Fruit fly (Drosophila melanogaster): ENCODE results near the gene mbm.

The mbm gene

dm6 chr2L:246656-247340 is 26.7 kb downstream of the mbm start:
- TF ChIP-seq CG14711 (tag; optimal IDR thresholded peaks at IDR 0.05) (no peak), kay (GFP tag; ENCODE audit: borderline replicate concordance) (no peak), CG1620 (GFP tag; optimal IDR thresholded peaks at IDR 0.05) (no peak), Hr96 (GFP tag; optimal IDR thresholded peaks at IDR 0.05) (no peak), Mnt (GFP tag; optimal IDR thresholded peaks at IDR 0.05) (peak; percentile 78), toe (GFP tag; optimal IDR thresholded peaks at IDR 0.05) (no peak), bab1 (GFP tag; optimal IDR thresholded peaks at IDR 0.05) (no peak), cic (GFP tag; optimal IDR thresholded peaks at IDR 0.05) (peak; percentile 49), CG11617 (GFP tag; optimal IDR thresholded peaks at IDR 0.05) (peak; percentile 61), pad (GFP tag; optimal IDR thresholded peaks at IDR 0.05) (no peak), tj (GFP tag; optimal IDR thresholded peaks at IDR 0.05) (peak; percentile 68), ovo (GFP tag; optimal IDR thresholded peaks at IDR 0.05) (no peak), CG7045 (GFP tag; optimal IDR thresholded peaks at IDR 0.05) (peak; percentile 4), CG33017 (tag; optimal IDR thresholded peaks at IDR 0.05) (no peak), CG7101 (tag; optimal IDR thresholded peaks at IDR 0.05) (no peak), CG5204 (GFP tag; optimal IDR thresholded peaks at IDR 0.05) (no peak), CG12768 (GFP tag; optimal IDR thresholded peaks at IDR 0.05) (peak; percentile 21), cnc (optimal IDR thresholded peaks at IDR 0.05) (no peak), Clk (GFP tag; optimal IDR thresholded peaks at IDR 0.05) (no peak), Crg-1 (GFP tag; optimal IDR thresholded peaks at IDR 0.05) (peak; percentile 2)

- TF ChIP-seq Hr96 (GFP tag; optimal IDR thresholded peaks at IDR 0.05) (no peak), CG11617 (GFP tag; optimal IDR thresholded peaks at IDR 0.05) (no peak)
Measured at dm6 chr2L:244559-244958, 29.0 kb downstream of the mbm start.

- no peak for TF ChIP-seq CG12768 (GFP tag; optimal IDR thresholded peaks at IDR 0.05)
- TF ChIP-seq CG7045 (GFP tag; optimal IDR thresholded peaks at IDR 0.05) = no peak
Measured at dm6 chr2L:243819-244218, 29.7 kb downstream of the mbm start.

- no peak for TF ChIP-seq kay (GFP tag; ENCODE audit: borderline replicate concordance)
- TF ChIP-seq ovo (GFP tag; optimal IDR thresholded peaks at IDR 0.05) = no peak
- no peak for TF ChIP-seq cnc (optimal IDR thresholded peaks at IDR 0.05)
- TF ChIP-seq CG33017 (tag; optimal IDR thresholded peaks at IDR 0.05) = no peak
- TF ChIP-seq CG14711 (tag; optimal IDR thresholded peaks at IDR 0.05) = no peak
- no peak for TF ChIP-seq CG12768 (GFP tag; optimal IDR thresholded peaks at IDR 0.05)
- no peak for TF ChIP-seq toe (GFP tag; optimal IDR thresholded peaks at IDR 0.05)
- no peak for TF ChIP-seq CG1620 (GFP tag; optimal IDR thresholded peaks at IDR 0.05)
- TF ChIP-seq Clk (GFP tag; optimal IDR thresholded peaks at IDR 0.05) = no peak
- TF ChIP-seq CG5204 (GFP tag; optimal IDR thresholded peaks at IDR 0.05) = no peak
- no peak for TF ChIP-seq Crg-1 (GFP tag; optimal IDR thresholded peaks at IDR 0.05)
- TF ChIP-seq CG7045 (GFP tag; optimal IDR thresholded peaks at IDR 0.05) = no peak
- TF ChIP-seq CG11617 (GFP tag; optimal IDR thresholded peaks at IDR 0.05) = no peak
- TF ChIP-seq Hr96 (GFP tag; optimal IDR thresholded peaks at IDR 0.05) = no peak
Measured at dm6 chr2L:243123-243522, 30.4 kb downstream of the mbm start.

dm6 chr2L:241415-241814 is 32.1 kb downstream of the mbm start:
- TF ChIP-seq Crg-1 (GFP tag; optimal IDR thresholded peaks at IDR 0.05) (no peak), toe (GFP tag; optimal IDR thresholded peaks at IDR 0.05) (no peak), cic (GFP tag; optimal IDR thresholded peaks at IDR 0.05) (no peak), bab1 (GFP tag; optimal IDR thresholded peaks at IDR 0.05) (no peak), CG14711 (tag; optimal IDR thresholded peaks at IDR 0.05) (no peak), CG7101 (tag; optimal IDR thresholded peaks at IDR 0.05) (no peak), kay (GFP tag; ENCODE audit: borderline replicate concordance) (no peak), Clk (GFP tag; optimal IDR thresholded peaks at IDR 0.05) (no peak), Hr96 (GFP tag; optimal IDR thresholded peaks at IDR 0.05) (no peak), cnc (optimal IDR thresholded peaks at IDR 0.05) (no peak), tj (GFP tag; optimal IDR thresholded peaks at IDR 0.05) (no peak)

dm6 chr2L:240176-240769 is 33.2 kb downstream of the mbm start:
- TF ChIP-seq Clk (GFP tag; optimal IDR thresholded peaks at IDR 0.05) (no peak), CG11617 (GFP tag; optimal IDR thresholded peaks at IDR 0.05) (no peak), CG14711 (tag; optimal IDR thresholded peaks at IDR 0.05) (no peak), Mnt (GFP tag; optimal IDR thresholded peaks at IDR 0.05) (no peak), bab1 (GFP tag; optimal IDR thresholded peaks at IDR 0.05) (no peak), toe (GFP tag; optimal IDR thresholded peaks at IDR 0.05) (no peak), CG5204 (GFP tag; optimal IDR thresholded peaks at IDR 0.05) (no peak), kay (GFP tag; ENCODE audit: borderline replicate concordance) (no peak), ovo (GFP tag; optimal IDR thresholded peaks at IDR 0.05) (no peak), CG33017 (tag; optimal IDR thresholded peaks at IDR 0.05) (no peak), Crg-1 (GFP tag; optimal IDR thresholded peaks at IDR 0.05) (no peak), CG12768 (GFP tag; optimal IDR thresholded peaks at IDR 0.05) (no peak), cnc (optimal IDR thresholded peaks at IDR 0.05) (no peak), CG7045 (GFP tag; optimal IDR thresholded peaks at IDR 0.05) (no peak), tj (GFP tag; optimal IDR thresholded peaks at IDR 0.05) (no peak), CG1620 (GFP tag; optimal IDR thresholded peaks at IDR 0.05) (no peak), cic (GFP tag; optimal IDR thresholded peaks at IDR 0.05) (no peak), Hr96 (GFP tag; optimal IDR thresholded peaks at IDR 0.05) (no peak), CG7101 (tag; optimal IDR thresholded peaks at IDR 0.05) (no peak), pad (GFP tag; optimal IDR thresholded peaks at IDR 0.05) (no peak)

Measured in whole organism, adult.